Worm (Caenorhabditis elegans) whole organism, mixed stage, embryonic: ENCODE data around the gene smc-6.

ENCODE experiments used
- M03D4.4 ChIP-seq: sonication (generic microtip); optimal IDR thresholded peaks from 2 replicates; lab custom pipeline; 2017; ENCODE audit warnings: mild to moderate bottlenecking, missing genetic modification characterization, missing compliant biosample characterization
- bed-3 ChIP-seq: fragments of 200-800 bp; sonication (Bioruptor generic); optimal IDR thresholded peaks from 3 replicates; lab custom pipeline; 2018; ENCODE audit warnings: mild to moderate bottlenecking, missing genetic modification characterization, moderate library complexity, missing compliant biosample characterization
- blmp-1 ChIP-seq: fragments of 150-350 bp; optimal IDR thresholded peaks from 2 replicates; lab custom pipeline; 2014; ENCODE audit warnings: missing biosample characterization, missing genetic modification characterization
- ceh-39 ChIP-seq: fragments of 150-350 bp; optimal IDR thresholded peaks from 2 replicates; lab custom pipeline; 2014; ENCODE audit warnings: missing biosample characterization, missing genetic modification characterization
- ceh-43 ChIP-seq: fragments of 200-800 bp; sonication (Bioruptor generic); optimal IDR thresholded peaks from 2 replicates; lab custom pipeline; 2018; ENCODE audit warnings: mild to moderate bottlenecking, missing genetic modification characterization, moderate library complexity, missing compliant biosample characterization
- ces-1 ChIP-seq: fragments of 150-350 bp; optimal IDR thresholded peaks from 2 replicates; lab custom pipeline; 2014; ENCODE audit warnings: missing biosample characterization, missing genetic modification reagents, missing genetic modification characterization
- cnd-1 ChIP-seq: fragments of 200-800 bp; sonication (Bioruptor generic); optimal IDR thresholded peaks from 2 replicates; lab custom pipeline; 2018; ENCODE audit warnings: mild to moderate bottlenecking, missing genetic modification characterization, missing compliant biosample characterization
- drap-1 ChIP-seq: fragments of 200-800 bp; sonication (Bioruptor generic); optimal IDR thresholded peaks from 3 replicates; lab custom pipeline; 2018; ENCODE audit warnings: mild to moderate bottlenecking, missing genetic modification characterization, missing compliant biosample characterization
- elt-3 ChIP-seq: fragments of 150-350 bp; optimal IDR thresholded peaks from 2 replicates; lab custom pipeline; 2014; ENCODE audit warnings: missing biosample characterization, missing genetic modification characterization
- flh-1 ChIP-seq: fragments of 200-800 bp; sonication (Bioruptor generic); optimal IDR thresholded peaks from 2 replicates; lab custom pipeline; 2018; ENCODE audit warnings: mild to moderate bottlenecking, missing genetic modification characterization, moderate library complexity, missing compliant biosample characterization
- ham-2 ChIP-seq: fragments of 200-800 bp; sonication (Bioruptor generic); optimal IDR thresholded peaks from 2 replicates; lab custom pipeline; 2018; ENCODE audit warnings: mild to moderate bottlenecking, missing genetic modification characterization, missing compliant biosample characterization
- hlh-1 ChIP-seq: fragments of 150-350 bp; optimal IDR thresholded peaks from 2 replicates; lab custom pipeline; 2014; ENCODE audit warnings: missing biosample characterization, missing genetic modification reagents, missing genetic modification characterization
- lin-13 ChIP-seq: fragments of 150-350 bp; optimal IDR thresholded peaks from 2 replicates; lab custom pipeline; 2014; ENCODE audit warnings: missing biosample characterization, missing genetic modification characterization
- lin-32 ChIP-seq: fragments of 200-800 bp; sonication (Bioruptor generic); optimal IDR thresholded peaks from 2 replicates; lab custom pipeline; 2018; ENCODE audit warnings: mild to moderate bottlenecking, missing genetic modification characterization, missing compliant biosample characterization
- lsy-2 ChIP-seq: fragments of 150-350 bp; optimal IDR thresholded peaks from 2 replicates; lab custom pipeline; 2014; ENCODE audit warnings: missing biosample characterization, missing genetic modification characterization
- mab-5 ChIP-seq: fragments of 150-350 bp; optimal IDR thresholded peaks from 2 replicates; lab custom pipeline; 2014; ENCODE audit warnings: missing biosample characterization, missing genetic modification characterization
- mep-1 ChIP-seq: fragments of 150-350 bp; optimal IDR thresholded peaks from 2 replicates; lab custom pipeline; 2017; ENCODE audit warnings: missing biosample characterization, missing genetic modification reagents, missing genetic modification characterization, inconsistent platforms
- mls-2 ChIP-seq: sonication (generic microtip); optimal IDR thresholded peaks from 2 replicates; lab custom pipeline; 2016; ENCODE audit warnings: mild to moderate bottlenecking, missing genetic modification characterization, moderate library complexity, missing compliant biosample characterization
- nhr-2 ChIP-seq: fragments of 150-350 bp; optimal IDR thresholded peaks from 2 replicates; lab custom pipeline; 2014; ENCODE audit warnings: missing biosample characterization, missing genetic modification characterization
- nhr-237 ChIP-seq: fragments of 150-350 bp; optimal IDR thresholded peaks from 2 replicates; lab custom pipeline; 2014; ENCODE audit warnings: missing biosample characterization, missing genetic modification characterization
- nhr-28 ChIP-seq: fragments of 150-350 bp; optimal IDR thresholded peaks from 2 replicates; lab custom pipeline; 2014; ENCODE audit warnings: missing biosample characterization, missing genetic modification characterization
- nhr-76 ChIP-seq: sonication (generic microtip); optimal IDR thresholded peaks from 2 replicates; lab custom pipeline; 2017; ENCODE audit warnings: missing biosample characterization, missing genetic modification characterization
- pha-4 ChIP-seq: fragments of 150-350 bp; optimal IDR thresholded peaks from 2 replicates; lab custom pipeline; 2018; ENCODE audit warnings: missing biosample characterization, missing genetic modification reagents, missing genetic modification characterization
- sem-2 ChIP-seq: fragments of 200-800 bp; sonication (Bioruptor generic); optimal IDR thresholded peaks from 2 replicates; lab custom pipeline; 2018; ENCODE audit warnings: mild to moderate bottlenecking, missing genetic modification characterization, missing compliant biosample characterization
- snpc-4 ChIP-seq: fragments of 150-350 bp; optimal IDR thresholded peaks from 2 replicates; lab custom pipeline; 2014; ENCODE audit warnings: missing biosample characterization, missing genetic modification characterization
- sptf-1 ChIP-seq: sonication (generic microtip); optimal IDR thresholded peaks from 2 replicates; lab custom pipeline; 2017; ENCODE audit warnings: mild to moderate bottlenecking, missing genetic modification characterization, moderate library complexity, missing compliant biosample characterization
- tbx-8 ChIP-seq: fragments of 200-800 bp; sonication (Bioruptor generic); optimal IDR thresholded peaks from 2 replicates; lab custom pipeline; 2018; ENCODE audit warnings: mild to moderate bottlenecking, missing genetic modification characterization, moderate library complexity, missing compliant biosample characterization
- unc-120 ChIP-seq: sonication (generic microtip); optimal IDR thresholded peaks from 2 replicates; lab custom pipeline; 2017; ENCODE audit warnings: missing genetic modification characterization, missing compliant biosample characterization; ENCODE audit not compliant: poor library complexity, severe bottlenecking
- unc-39 ChIP-seq: fragments of 150-350 bp; optimal IDR thresholded peaks from 2 replicates; lab custom pipeline; 2014; ENCODE audit warnings: missing biosample characterization, missing genetic modification characterization
- unc-62 ChIP-seq: fragments of 150-350 bp; optimal IDR thresholded peaks from 2 replicates; lab custom pipeline; 2014; ENCODE audit warnings: missing biosample characterization, missing genetic modification reagents, missing genetic modification characterization
- zip-8 ChIP-seq: fragments of 150-350 bp; optimal IDR thresholded peaks from 2 replicates; lab custom pipeline; 2014; ENCODE audit warnings: missing biosample characterization, missing genetic modification characterization
- ztf-11 ChIP-seq: fragments of 150-350 bp; optimal IDR thresholded peaks from 2 replicates; lab custom pipeline; 2014; ENCODE audit warnings: missing biosample characterization, missing genetic modification characterization

Gene smc-6

ce11 chrII:11578327-11578726, at the start of gene smc-6:
TSS of gene smc-6 (plus strand) at chrII:11578716.
- TF ChIP-seq flh-1 (GFP tag; lab: Kevin White, UChicago) (no peak), mep-1 (peak; percentile 32)
- TF ChIP-seq, all 35 proteins: peak for 1

- TF ChIP-seq nhr-2 (tag; lab: Kevin White, UChicago) (no peak), zip-8 (tag; lab: Kevin White, UChicago) (no peak), lin-13 (tag; lab: Kevin White, UChicago) (no peak), ham-2 (no peak), nhr-28 (no peak), nhr-76 (tag; lab: Kevin White, UChicago) (no peak), unc-39 (tag; lab: Kevin White, UChicago) (no peak), ces-1 (GFP tag; lab: Kevin White, UChicago) (no peak), pha-4 (tag; lab: Kevin White, UChicago) (no peak), sptf-1 (no peak), flh-1 (GFP tag; lab: Kevin White, UChicago) (no peak), blmp-1 (no peak), mab-5 (tag; lab: Kevin White, UChicago) (no peak), ceh-39 (tag; lab: Kevin White, UChicago) (no peak), lin-32 (GFP tag; lab: Kevin White, UChicago) (no peak), nhr-237 (no peak)
Observed at ce11 chrII:11533716-11534115, 44.8 kb upstream of the smc-6 start, which contains the start of gene mdt-8. TSS of gene mdt-8 (minus strand) at chrII:11533816.

- TF ChIP-seq nhr-237 = peak; percentile 1
- peak; percentile 79 for TF ChIP-seq unc-120
- peak; percentile 17 for TF ChIP-seq bed-3 (GFP tag; lab: Kevin White, UChicago)
- peak; percentile 26 for TF ChIP-seq ham-2
- peak; percentile 46 for TF ChIP-seq lsy-2 (tag; lab: Kevin White, UChicago)
- TF ChIP-seq drap-1 (GFP tag; lab: Kevin White, UChicago) = peak; percentile 57
- peak; percentile 95 for TF ChIP-seq sptf-1
- peak; percentile 6 for TF ChIP-seq tbx-8 (GFP tag; lab: Kevin White, UChicago)
- TF ChIP-seq lin-32 (GFP tag; lab: Kevin White, UChicago) = peak; percentile 56
- TF ChIP-seq M03D4.4 = peak; percentile 49
- TF ChIP-seq pha-4 (tag; lab: Kevin White, UChicago) = peak; percentile 22
- peak; percentile 7 for TF ChIP-seq hlh-1 (tag; lab: Kevin White, UChicago)
- peak; percentile 77 for TF ChIP-seq lin-13 (tag; lab: Kevin White, UChicago)
- peak; percentile 61 for TF ChIP-seq ces-1 (GFP tag; lab: Kevin White, UChicago)
- TF ChIP-seq mep-1 = peak; percentile 85
- peak; percentile 68 for TF ChIP-seq cnd-1 (tag; lab: Kevin White, UChicago)
- peak; percentile 52 for TF ChIP-seq mls-2 (tag; lab: Kevin White, UChicago)
Observed at ce11 chrII:11534429-11535099, 44.0 kb upstream of the smc-6 start, which contains the start of gene Y62F5A.12. TSS of gene Y62F5A.12 (minus strand) at chrII:11534479.

ce11 chrII:11535429-11535828, 43.1 kb upstream of the smc-6 start:
- peak; percentile 20 for TF ChIP-seq ceh-43 (GFP tag; lab: Kevin White, UChicago)
- TF ChIP-seq mep-1 = no peak
- no peak for TF ChIP-seq elt-3 (tag; lab: Kevin White, UChicago)
- TF ChIP-seq drap-1 (GFP tag; lab: Kevin White, UChicago) = peak; percentile 61
- TF ChIP-seq unc-62 (GFP tag; lab: Kevin White, UChicago) = peak; percentile 45
- no peak for TF ChIP-seq bed-3 (GFP tag; lab: Kevin White, UChicago)
- TF ChIP-seq nhr-2 (tag; lab: Kevin White, UChicago) = peak; percentile 82
- TF ChIP-seq ces-1 (GFP tag; lab: Kevin White, UChicago) = peak; percentile 35
- TF ChIP-seq mls-2 (tag; lab: Kevin White, UChicago) = peak; percentile 73
- TF ChIP-seq flh-1 (GFP tag; lab: Kevin White, UChicago) = no peak
- TF ChIP-seq sem-2 (GFP tag; lab: Kevin White, UChicago) = peak; percentile 40
- TF ChIP-seq sptf-1 = peak; percentile 76
- peak; percentile 41 for TF ChIP-seq ceh-39 (tag; lab: Kevin White, UChicago)
- peak; percentile 22 for TF ChIP-seq ztf-11 (tag; lab: Kevin White, UChicago)
- peak; percentile 66 for TF ChIP-seq cnd-1 (tag; lab: Kevin White, UChicago)
- TF ChIP-seq snpc-4 (tag; lab: Kevin White, UChicago) = no peak
- no peak for TF ChIP-seq tbx-8 (GFP tag; lab: Kevin White, UChicago)
- no peak for TF ChIP-seq lin-13 (tag; lab: Kevin White, UChicago)
